Worm (Caenorhabditis elegans): ENCODE results near the gene cyn-12.

The cyn-12 gene

DNA sequence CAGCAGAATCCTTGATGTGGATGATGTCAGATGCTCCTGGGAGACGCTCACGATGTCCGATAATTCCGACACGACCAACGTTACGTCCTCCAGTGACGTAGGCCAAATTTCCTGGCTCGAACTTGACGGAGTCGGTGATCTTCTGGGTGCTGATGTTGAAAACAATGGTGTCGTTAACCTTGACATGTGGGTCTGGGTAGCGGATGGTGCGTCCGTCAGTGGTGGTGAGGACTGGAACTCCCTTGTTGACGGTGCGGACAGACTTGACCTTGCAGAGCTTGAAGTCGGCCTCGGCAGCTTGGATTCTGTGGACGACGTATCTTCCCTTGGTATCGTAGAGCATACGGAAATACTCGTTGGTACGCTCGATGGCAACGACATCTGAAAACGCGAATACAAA, 49.0 kb downstream of the cyn-12 start:
- no peak for TF ChIP-seq nhr-12 (tag; optimal IDR thresholded peaks at IDR 0.05)
- no peak for TF ChIP-seq crh-2 (tag; optimal IDR thresholded peaks at IDR 0.05)

DNA sequence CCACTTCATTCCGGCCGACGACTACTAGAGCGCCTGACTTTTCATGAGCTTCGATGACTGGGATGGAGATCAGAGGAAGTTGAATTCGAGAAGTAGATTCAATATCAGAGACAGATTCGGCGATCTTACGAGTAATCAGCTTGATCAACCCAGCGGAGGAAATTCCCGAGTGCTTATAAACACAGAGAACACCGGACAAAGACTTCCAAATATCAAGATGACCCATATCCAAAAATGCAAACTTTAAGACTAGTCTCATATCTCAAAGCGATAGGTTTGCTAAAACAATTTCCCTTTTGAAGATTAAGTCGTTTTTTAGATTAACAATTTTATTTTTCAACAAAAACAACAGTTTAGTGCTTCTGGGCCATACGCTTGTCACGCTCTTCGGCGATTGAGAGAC, 49.6 kb downstream of the cyn-12 start, which contains the start of gene Y43B11AR.3:
Gene Y43B11AR.3, minus strand, starts transcription at position 335 of the 403 bp plus-strand sequence.
- TF ChIP-seq ama-1 (optimal IDR thresholded peaks at IDR 0.05) (peak; percentile 46), nhr-6 (tag; optimal IDR thresholded peaks at IDR 0.05) (no peak), unc-55 (GFP tag; optimal IDR thresholded peaks at IDR 0.05) (no peak), nhr-11 (tag; optimal IDR thresholded peaks at IDR 0.05) (peak; percentile 33)

Data from whole organism, L2 larva.